Worm (Caenorhabditis elegans): ENCODE results near the gene C17C3.15.
A peak's percentile ranks its signal among the peaks of the same experiment; 100 is the strongest.

Gene C17C3.15

DNA sequence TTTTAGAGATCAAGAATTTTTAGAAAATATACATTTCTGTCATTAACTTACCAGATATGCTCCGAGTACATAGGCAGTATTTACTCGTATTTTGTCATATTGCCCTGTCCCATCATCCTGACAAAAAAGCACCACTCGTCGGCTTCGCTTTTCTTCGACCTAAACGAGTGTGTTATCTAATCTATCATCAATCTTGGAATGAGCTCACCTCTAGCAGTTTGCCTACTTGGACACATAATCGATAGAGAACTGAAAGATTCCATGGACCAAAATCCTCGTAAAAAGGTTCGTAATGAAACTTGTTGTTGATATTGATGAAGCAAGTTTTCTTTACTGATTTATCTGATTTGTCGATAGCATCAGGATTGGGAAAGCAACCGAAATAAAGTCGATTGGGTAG is 22.4 kb downstream of the C17C3.15 start:
- peak; percentile 72 for TF ChIP-seq nhr-85 (tag)
- no peak for TF ChIP-seq skn-1 (tag; optimal IDR thresholded peaks at IDR 0.05)
- TF ChIP-seq ces-1 (GFP tag; optimal IDR thresholded peaks at IDR 0.05): no peak
- TF ChIP-seq nhr-28 (tag; optimal IDR thresholded peaks at IDR 0.05): no peak
- no peak for TF ChIP-seq dsc-1 (tag; optimal IDR thresholded peaks at IDR 0.05)

DNA sequence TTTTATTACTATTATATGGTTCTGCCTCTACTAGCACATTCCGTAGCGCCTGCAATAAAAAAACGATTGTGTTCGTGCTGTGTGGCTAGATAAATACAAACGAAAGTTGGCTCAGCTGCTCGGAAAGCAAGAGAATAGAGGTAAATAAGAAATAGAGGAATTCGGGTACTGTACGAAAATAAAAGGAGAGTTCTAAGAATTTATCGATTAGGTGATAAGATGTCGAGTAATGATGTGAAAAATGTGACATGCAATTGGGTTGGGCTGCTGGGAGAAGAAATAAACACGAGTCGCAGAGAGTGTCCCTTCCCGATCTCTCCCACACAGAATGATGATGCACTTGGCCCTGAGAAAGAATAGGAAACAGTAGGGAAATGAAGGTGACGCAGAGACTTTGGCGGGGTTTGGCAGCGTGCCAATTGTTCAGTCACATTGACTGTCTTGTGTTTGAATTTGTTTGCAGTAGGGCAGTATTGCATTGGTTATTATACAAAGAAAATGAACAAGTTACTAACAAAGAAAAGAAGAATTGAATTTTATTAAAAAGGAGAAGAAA is 23.0 kb downstream of the C17C3.15 start, which contains the start of gene cdc-14:
Gene cdc-14, minus strand, starts transcription at position 51 of the 556 bp plus-strand sequence.
- peak; percentile 59 for TF ChIP-seq nhr-77 (tag; optimal IDR thresholded peaks at IDR 0.05)
- TF ChIP-seq egl-13 (tag; optimal IDR thresholded peaks at IDR 0.05): no peak
- TF ChIP-seq isw-1 (GFP tag; IDR thresholded peaks at IDR 0.05): peak; percentile 37
- peak in 1 of 2 experiments; percentile 87 for TF ChIP-seq mdl-1 (tag; optimal IDR thresholded peaks at IDR 0.05)
- peak; percentile 90 for TF ChIP-seq nhr-85 (tag)
- no peak for TF ChIP-seq unc-62 (GFP tag; optimal IDR thresholded peaks at IDR 0.05)
- peak; percentile 98 for TF ChIP-seq pag-3 (tag; optimal IDR thresholded peaks at IDR 0.05; ENCODE audit: borderline replicate concordance, insufficient read depth)
- peak; percentile 76 for TF ChIP-seq nhr-19 (GFP tag; conservative IDR thresholded peaks at IDR 0.05)
- peak; percentile 18 for TF ChIP-seq nhr-237 (tag; optimal IDR thresholded peaks at IDR 0.05)
- peak; percentile 77 to 80 for TF ChIP-seq lsy-2 (tag; optimal IDR thresholded peaks at IDR 0.05)
- peak; percentile 8 for TF ChIP-seq lin-39 (tag; optimal IDR thresholded peaks at IDR 0.05)
- TF ChIP-seq nhr-90 (tag; optimal IDR thresholded peaks at IDR 0.05; ENCODE audit: poor library complexity): peak; percentile 64
- TF ChIP-seq ceh-82 (tag; optimal IDR thresholded peaks at IDR 0.05): peak in 1 of 3 experiments; percentile 36
- peak; percentile 48 for TF ChIP-seq ama-1 (optimal IDR thresholded peaks at IDR 0.05)
- no peak for TF ChIP-seq aly-2 (tag; optimal IDR thresholded peaks at IDR 0.05)
- no peak for TF ChIP-seq hlh-4 (tag; optimal IDR thresholded peaks at IDR 0.05)
- TF ChIP-seq grh-1 (GFP tag; IDR thresholded peaks at IDR 0.05): 0 out of 2 replicates have a peak, but pooled peaks have one; percentile 8
- TF ChIP-seq ceh-63 (GFP tag; optimal IDR thresholded peaks at IDR 0.05): no peak
- TF ChIP-seq elt-2 (tag; optimal IDR thresholded peaks at IDR 0.05): peak; percentile 33
- peak; percentile 80 for TF ChIP-seq rnt-1 (tag; optimal IDR thresholded peaks at IDR 0.05)
- no peak for TF ChIP-seq hlh-17 (GFP tag; optimal IDR thresholded peaks at IDR 0.05; ENCODE audit: borderline replicate concordance)
- TF ChIP-seq nhr-11 (tag; optimal IDR thresholded peaks at IDR 0.05): no peak
- 0 out of 2 replicates have a peak, but pooled peaks have one; percentile 28 for TF ChIP-seq mab-9 (GFP tag; IDR thresholded peaks at IDR 0.05)
- TF ChIP-seq swsn-7 (tag; optimal IDR thresholded peaks at IDR 0.05): peak; percentile 76
- peak; percentile 57 for TF ChIP-seq lir-3 (tag; optimal IDR thresholded peaks at IDR 0.05; ENCODE audit: poor library complexity)
- peak; percentile 88 for TF ChIP-seq C16A3.4 (tag; optimal IDR thresholded peaks at IDR 0.05)
- no peak for TF ChIP-seq sox-4 (tag; optimal IDR thresholded peaks at IDR 0.05)
- TF ChIP-seq nhr-47 (tag; optimal IDR thresholded peaks at IDR 0.05): peak; percentile 61
- TF ChIP-seq efl-1 (optimal IDR thresholded peaks at IDR 0.05): peak; percentile 74 to 76
- peak; percentile 65 to 94 for TF ChIP-seq efl-1 (GFP tag; optimal IDR thresholded peaks at IDR 0.05 in 1 of 2)
- peak; percentile 71 for TF ChIP-seq lin-15B (tag; optimal IDR thresholded peaks at IDR 0.05)
- TF ChIP-seq vab-15 (tag; optimal IDR thresholded peaks at IDR 0.05): peak; percentile 56
- peak; percentile 28 for TF ChIP-seq fos-1 (tag; optimal IDR thresholded peaks at IDR 0.05)
- TF ChIP-seq blmp-1 (tag; optimal IDR thresholded peaks at IDR 0.05): peak; percentile 64
- peak; percentile 42 for TF ChIP-seq sup-37 (GFP tag; optimal IDR thresholded peaks at IDR 0.05)
- TF ChIP-seq xbp-1 (tag; optimal IDR thresholded peaks at IDR 0.05): peak; percentile 57
- TF ChIP-seq F16B12.6 (tag; optimal IDR thresholded peaks at IDR 0.05): peak; percentile 39
- no peak for TF ChIP-seq ceh-90 (tag; optimal IDR thresholded peaks at IDR 0.05)
- peak; percentile 96 for TF ChIP-seq lin-14 (GFP tag; optimal IDR thresholded peaks at IDR 0.05)
- TF ChIP-seq skn-1 (tag; optimal IDR thresholded peaks at IDR 0.05): peak; percentile 63
- no peak for TF ChIP-seq nhr-28 (tag; optimal IDR thresholded peaks at IDR 0.05)
- TF ChIP-seq unc-130 (tag; optimal IDR thresholded peaks at IDR 0.05): peak; percentile 87
- peak; percentile 92 for TF ChIP-seq snu-23 (GFP tag; optimal IDR thresholded peaks at IDR 0.05)
- TF ChIP-seq dpl-1 (GFP tag; optimal IDR thresholded peaks at IDR 0.05): peak; percentile 72 to 81 (median 77)
- TF ChIP-seq ceh-88 (GFP tag; IDR thresholded peaks at IDR 0.05): no peak
- TF ChIP-seq nhr-20 (tag; optimal IDR thresholded peaks at IDR 0.05): peak; percentile 91
- peak in 2 of 6 experiments; percentile 39 to 73 for TF ChIP-seq elt-3 (tag; optimal IDR thresholded peaks at IDR 0.05)
- TF ChIP-seq ets-5 (GFP tag; IDR thresholded peaks at IDR 0.05): no peak
